Fruit fly (Drosophila melanogaster): Measurements from ENCODE around the gene MME1.

MME1 gene

DNA sequence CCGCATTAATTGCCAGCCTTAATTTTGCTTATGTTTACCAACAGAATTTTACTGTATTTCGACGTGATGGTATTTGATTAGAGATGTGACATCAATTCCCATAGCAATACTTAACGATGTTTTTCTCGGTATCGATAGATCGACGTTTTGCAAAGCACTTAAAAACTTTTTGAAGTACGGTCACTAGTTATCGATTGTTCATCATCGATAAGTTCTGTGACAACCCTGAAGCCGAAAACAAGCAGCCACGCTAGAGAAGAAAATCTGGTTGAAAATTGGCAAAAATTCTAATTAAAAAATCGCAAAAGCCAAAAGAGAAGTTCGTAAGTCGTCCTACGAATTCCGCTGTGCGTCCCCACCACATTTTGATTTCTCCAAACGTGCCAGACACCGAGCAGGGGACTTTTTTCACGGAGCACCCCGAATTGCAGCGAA, 5.2 kb downstream of the MME1 start, which contains the start of the genes Rab30 and Caper:
Rab30 (minus strand) TSS at position 90 of the 435 bp plus-strand sequence.
Caper (plus strand) TSS at position 205 of the 435 bp plus-strand sequence.
- TF ChIP-seq noc (tag; optimal IDR thresholded peaks at IDR 0.05): peak; percentile 16

DNA sequence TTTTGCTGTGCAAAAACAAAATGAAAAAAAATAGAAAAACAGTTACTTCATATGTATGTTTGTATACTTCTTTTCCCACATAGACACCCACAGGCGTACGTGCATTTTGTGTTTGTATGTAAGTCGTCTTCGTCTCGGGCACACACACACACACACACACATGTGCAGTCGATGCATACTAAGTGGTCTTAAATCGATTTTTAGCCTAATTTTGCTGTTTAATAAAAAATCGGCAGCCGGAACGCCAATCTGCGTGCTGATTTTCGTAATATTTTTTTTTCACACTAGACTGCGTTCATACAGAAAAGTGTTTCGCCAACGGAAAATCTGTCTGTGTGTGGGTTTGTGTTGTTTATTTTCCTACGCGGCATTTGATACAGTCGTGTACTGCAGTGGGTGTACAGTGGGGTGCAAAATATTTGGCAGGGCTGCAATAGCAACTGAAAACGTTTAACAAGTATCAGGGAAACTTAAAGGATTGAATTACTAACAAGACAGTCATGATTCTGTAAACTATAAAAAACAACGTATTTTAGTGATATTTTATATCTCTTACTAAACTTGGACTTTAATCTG, 5.9 kb downstream of the MME1 start:
- no peak for TF ChIP-seq noc (tag; optimal IDR thresholded peaks at IDR 0.05)

DNA sequence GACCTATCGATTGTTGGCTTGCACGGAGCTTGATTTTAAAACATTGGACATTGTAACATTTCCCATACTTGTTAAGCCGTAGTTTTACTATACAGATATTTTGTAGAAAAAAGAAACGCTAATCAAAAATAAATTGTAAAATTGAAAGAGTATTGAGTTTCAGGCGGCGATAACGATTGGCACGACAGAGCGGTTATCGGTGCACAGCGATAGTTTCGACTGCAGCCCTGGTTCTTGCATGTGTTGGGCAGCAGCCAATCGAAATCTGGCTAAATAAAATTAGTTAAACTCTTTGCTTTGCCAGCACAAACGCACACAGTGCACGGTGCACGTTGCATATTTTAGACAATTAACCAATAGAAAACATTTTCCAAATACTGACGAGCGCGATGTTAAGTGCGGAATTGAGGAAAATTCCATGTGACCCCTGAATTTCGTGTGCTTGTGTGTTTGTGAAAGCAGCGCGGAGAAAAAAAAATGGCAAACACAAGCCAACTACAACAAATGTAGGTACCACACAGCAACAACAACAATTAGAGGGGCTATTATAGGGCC, 10.5 kb downstream of the MME1 start, which contains the start of gene milt:
milt (plus strand) TSS at position 51 of the 555 bp plus-strand sequence.
- no peak for TF ChIP-seq noc (tag; optimal IDR thresholded peaks at IDR 0.05)

DNA sequence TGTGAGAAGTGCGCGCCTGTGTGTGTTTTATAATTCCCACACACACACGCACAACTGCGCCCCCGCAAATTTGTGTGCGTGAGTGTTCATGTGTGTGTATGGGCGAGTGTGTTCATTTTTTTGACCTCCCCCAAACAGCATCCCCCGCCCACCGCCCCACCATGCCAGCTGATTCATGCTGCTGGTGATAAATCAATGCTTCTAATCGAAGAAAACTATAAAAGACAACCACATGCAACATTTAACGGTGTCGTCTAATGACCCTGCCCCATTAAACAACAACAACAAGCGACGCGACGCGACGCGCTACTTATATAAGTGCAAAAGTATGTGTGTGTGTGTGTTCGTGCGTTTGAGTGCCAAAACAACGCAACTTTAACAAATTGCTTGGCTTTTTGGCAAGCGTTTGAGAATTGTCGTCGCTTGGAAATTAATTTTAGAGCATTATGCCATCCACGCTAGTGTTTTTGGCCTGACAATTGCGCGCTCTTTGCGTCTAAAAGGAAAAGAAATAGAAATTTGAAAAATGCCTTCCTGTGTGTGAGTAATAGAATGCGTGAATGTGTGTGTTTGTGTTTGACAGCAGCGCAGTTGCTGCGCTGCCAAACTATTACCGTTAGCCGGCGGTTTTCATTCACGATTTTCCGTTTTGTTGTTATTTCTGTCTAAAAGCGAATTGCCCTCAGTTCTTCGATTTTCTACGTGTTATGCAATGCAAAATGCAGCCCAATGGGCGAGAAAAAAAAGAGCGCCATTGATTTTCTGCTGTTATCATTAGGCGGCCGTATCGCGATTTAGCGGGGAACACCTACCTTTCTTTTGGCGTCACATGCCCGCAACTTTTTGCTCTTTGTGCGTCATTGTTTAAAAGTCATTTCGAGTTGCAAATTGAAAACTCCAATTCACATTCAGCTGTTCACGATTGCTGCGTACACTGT, 11.3 kb downstream of the MME1 start:
- TF ChIP-seq noc (tag; optimal IDR thresholded peaks at IDR 0.05): no peak

DNA sequence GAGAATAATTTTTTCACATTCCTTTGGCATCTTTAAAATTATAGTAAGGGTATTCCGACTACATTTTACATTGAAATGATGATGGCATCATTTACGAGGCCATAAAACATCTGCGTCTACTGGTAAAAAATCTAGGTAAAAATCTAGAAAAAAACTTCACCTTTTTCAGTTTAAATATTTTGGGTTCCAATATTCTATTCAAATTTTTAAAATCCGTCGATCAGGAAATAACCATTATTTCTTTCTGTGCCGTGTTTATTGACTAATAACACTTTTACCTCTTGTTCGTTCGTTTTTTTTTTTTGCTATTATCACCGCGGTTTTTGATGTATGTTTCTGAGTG, 12.0 kb downstream of the MME1 start:
- peak; percentile 72 for TF ChIP-seq noc (tag; optimal IDR thresholded peaks at IDR 0.05)

DNA sequence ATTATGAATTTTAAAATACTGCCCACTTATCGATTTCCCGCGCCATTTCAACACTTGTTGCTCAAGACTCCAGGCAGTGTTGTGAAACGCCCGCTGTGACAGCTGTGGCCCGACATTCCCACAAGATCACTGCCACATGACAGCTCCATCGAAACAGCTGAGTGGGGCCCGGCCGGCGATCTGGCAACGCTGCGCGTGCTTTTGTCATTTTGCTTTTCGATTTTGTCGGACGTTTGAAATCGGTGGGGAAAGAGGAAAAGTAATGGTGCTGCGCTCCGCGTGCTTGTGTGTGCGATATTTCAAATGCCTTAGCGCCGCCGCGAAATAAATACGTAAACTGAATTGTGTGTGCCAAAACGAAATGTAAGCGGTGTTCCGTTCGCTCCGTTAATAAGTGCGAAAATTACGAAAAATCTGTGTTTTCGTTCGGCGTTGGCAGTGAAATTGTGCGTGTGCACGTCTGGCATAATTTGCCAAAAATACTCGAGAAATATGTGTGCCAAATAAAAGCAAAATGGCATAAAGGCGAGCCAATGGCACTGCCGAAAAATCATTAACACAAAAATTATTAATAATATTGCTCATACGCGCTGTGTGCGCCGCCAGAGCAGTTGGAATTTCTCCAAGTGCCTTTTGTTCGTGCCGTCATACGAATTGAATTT, 15.0 kb downstream of the MME1 start:
- peak; percentile 64 for TF ChIP-seq noc (tag; optimal IDR thresholded peaks at IDR 0.05)

DNA sequence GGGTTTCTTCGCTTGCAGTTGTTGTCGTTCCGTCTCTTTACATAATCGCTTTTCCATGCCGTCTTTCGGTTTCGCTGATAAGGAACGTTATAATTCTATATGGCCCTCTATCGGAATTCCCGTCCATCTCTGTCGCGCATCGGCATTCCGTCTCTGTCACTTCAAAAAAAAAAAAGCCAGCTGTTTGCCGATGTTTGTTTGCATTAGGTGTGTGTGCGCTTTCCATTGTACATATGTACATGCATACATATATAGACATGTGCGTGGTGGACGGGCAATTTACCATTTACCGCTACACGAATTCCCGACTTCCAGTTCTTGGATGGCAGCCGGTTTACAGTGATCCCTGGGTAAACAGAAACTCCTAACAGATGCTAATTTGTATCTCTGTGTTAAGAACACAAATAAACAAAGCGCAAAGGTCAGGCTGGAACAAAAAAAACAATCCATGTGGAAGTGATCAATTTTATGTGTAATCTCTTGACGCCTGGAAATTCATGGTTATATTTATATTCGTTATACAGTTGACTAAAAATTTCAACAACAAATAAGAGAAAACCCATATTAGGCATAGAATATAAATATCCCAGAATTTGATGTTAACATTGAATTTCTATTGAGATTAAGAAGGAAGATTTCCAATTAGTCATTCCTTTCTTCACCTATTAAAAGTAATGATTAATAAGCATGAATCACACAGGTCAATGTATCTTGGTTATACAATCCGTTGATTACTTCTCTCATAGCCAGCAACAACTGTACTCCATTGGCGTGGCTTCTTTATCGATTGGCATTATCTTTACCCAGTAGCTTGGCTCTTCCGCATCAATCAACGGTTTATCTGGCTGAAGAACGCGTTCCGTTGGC, 15.9 kb downstream of the MME1 start:
- peak; percentile 46 for TF ChIP-seq noc (tag; optimal IDR thresholded peaks at IDR 0.05)

DNA sequence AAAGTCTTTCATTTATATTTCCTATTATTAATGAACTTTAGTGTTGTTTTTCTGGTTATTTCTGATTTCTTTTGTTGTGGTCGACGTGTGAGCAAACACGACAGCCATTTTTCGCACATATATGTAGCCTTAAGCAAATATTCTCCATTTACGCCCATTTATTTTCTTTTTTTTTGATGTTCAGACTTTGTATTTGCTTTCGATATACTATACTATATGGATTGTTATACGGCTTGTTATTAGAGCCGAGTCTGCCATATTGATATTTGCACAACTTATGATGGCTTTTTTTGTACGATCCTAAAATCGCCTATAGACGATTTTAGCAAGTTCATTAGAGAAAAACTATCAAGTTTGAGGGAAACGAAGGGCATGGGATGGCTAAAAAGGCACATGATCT, 20.4 kb downstream of the MME1 start:
- TF ChIP-seq noc (tag; optimal IDR thresholded peaks at IDR 0.05): peak; percentile 67

DNA sequence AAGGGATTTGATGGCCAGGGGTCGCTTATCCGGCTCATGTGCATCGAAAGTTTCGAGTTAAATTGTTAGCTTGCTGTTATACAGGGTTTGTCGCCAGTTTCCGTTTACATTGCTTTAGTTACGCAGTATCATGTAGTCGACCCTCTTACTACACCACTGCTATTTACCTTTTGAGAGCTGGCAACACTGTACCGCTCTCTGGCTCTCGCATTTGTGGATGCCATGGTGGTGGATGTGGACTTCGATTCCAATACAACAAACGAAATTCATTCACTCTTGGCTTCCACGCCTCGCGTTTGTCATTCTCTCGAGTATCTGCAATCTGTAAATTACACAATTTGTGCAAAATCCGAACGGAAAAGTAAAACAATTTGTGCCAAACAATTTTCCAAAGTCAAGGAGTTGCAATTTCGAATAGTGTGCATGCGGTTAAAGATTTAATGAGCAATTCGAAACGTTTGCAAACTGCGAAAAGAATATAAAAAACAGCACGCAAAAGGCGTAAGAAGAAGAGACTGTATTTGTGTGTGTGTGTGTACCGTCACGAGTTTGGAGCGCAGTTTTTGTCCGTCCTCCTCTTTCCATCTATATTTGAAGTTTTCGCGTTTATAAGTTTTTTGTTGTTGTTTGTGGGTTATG, 21.8 kb downstream of the MME1 start:
- peak; percentile 60 for TF ChIP-seq noc (tag; optimal IDR thresholded peaks at IDR 0.05)

DNA sequence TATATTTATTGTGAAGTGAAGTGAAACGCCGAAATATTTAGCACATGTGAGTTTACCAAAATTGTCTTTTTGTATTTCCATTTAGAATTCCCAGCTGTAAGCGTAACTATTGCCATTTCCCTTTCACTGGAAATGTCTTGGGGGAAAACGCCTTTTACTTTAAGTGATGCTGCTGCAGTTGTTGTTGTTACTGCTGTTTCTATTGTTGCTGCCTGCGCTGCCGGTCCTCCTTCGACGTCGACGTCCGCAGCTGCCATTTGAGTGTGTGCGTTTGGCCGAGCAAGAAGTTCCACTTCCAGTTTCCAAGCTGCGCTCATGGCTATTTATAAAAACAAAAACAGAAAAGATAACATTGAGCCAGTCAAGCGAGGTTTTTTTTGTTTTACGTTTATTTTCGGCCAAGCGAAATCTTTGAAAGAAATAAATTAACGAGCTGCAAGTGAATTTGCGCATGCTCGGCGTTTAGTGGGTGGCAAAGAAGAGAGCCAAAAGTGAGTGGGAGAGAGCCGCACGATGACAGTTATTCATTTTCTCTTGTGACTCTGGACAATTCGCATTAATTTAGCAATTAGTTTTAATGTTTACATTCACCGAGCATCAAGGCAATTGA, 22.5 kb downstream of the MME1 start:
- TF ChIP-seq noc (tag; optimal IDR thresholded peaks at IDR 0.05): no peak

DNA sequence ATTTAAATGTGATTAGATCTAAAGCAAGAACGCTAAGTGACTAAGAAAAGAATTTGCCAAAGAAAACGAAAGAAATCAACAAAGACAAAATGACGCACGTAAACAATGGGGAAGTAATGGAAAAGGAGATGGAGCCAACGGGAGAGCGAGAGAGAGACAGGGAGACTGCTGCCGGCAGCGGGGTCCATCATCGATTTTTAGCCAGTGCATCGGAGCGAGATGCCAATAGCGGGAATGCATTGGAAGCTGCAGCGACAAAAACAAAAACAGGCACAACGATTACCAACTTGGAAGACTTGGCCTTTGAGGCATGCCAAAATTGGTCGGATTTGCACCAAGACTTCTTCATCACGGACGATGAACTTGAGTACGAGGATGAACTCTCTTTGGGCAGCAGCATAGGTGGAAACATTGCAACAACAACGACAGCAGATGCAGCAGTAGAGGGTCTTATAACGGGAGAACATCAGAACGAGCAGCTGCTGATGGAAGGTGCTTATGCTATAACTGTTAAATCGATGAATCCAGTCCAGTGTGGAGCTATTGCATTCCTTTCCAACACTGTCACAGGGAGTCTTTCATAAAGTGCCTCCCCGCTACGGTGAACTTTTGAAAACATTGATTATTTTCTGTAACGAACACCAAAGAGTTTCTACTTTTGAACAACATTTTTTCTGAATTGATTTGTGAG, 23.3 kb downstream of the MME1 start:
- no peak for TF ChIP-seq noc (tag; optimal IDR thresholded peaks at IDR 0.05)

DNA sequence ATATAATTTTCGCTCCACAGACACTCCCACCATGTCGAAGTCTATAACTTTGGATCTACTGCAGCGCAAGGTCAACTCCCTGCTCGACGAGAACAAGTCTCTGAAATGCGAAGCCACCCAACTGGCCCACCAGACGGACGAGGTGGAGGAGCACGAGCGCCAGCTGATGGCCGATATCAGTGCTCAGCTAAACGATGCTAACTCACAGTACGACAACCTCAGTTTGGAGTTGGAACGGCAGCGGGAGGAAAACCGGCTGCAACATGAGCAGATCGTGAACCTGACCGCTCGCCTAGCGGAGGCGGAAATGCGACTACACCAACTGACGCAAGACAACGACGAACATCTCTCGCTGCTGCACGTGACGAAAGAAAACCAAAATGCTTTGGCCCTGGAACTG, 24.4 kb downstream of the MME1 start:
- no peak for TF ChIP-seq noc (tag; optimal IDR thresholded peaks at IDR 0.05)

DNA sequence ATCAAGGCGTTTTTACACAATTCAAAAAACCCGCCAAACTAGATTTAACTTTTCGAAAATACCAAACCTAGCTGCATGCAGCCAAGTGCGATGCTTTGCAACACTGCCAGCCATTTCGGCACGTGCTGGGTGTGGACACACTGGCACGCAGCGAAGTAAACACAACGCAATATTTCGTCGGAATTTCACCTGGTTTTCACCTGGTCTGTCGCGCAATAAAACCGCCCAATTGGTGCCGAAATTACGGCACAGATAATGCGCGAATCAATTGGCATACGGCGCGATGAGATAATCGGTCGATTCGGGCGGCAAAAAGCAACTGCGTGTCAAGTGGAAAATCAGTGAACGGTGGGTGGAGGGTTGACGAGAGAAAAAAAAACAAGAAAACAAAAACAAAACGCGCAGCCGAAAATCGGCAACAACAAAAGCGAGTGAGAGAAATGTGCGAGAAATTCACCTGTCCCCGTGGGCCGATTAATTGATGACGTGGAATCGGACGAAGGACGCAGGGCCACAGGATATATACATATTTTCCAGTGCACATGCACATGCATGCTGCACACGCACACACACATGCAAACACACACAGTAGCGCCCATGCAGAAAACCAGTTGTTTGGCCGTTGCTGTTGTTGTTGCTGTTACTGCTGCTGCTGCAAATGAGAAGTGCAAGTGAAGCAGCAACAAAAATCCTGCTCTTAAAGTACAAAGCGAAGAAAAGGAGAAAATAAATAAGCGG, 29.0 kb downstream of the MME1 start, which contains the start of gene Mnn1:
Mnn1 (plus strand) TSS at position 113 of the 738 bp plus-strand sequence.
- no peak for TF ChIP-seq noc (tag; optimal IDR thresholded peaks at IDR 0.05)

Measured in whole organism, larva.